ENCODE assay signal across 1 fruit fly cellular context in genomic region chr2L:8951184-8951934, dm6.
TF ChIP-seq lines count a peak whose summit lies in the region.

TSS of gene C1GalTA (minus strand) at chr2L:8951216.

TF ChIP-seq in whole organism, embryonic, 481 proteins besides CTCF, POLR2A, EP300 and RAD21 (continued from another document and continues in another):
- TF ChIP-seq grn (GFP tag; optimal IDR thresholded peaks at IDR 0.05; lab: Kevin White, UChicago) (peak; percentile 64), emc (GFP tag; optimal IDR thresholded peaks at IDR 0.05; lab: Kevin White, UChicago) (peak; percentile 39), Adf1 (GFP tag; IDR thresholded peaks at IDR 0.05; lab: Robert Waterston, UW) (peak; percentile 80), Dip3 (GFP tag; optimal IDR thresholded peaks at IDR 0.05; lab: Kevin White, UChicago) (peak; percentile 50), Sin3A (optimal IDR thresholded peaks at IDR 0.05; lab: Kevin White, UChicago) (no peak), pzg (GFP tag; optimal IDR thresholded peaks at IDR 0.05; lab: Kevin White, UChicago) (peak; percentile 6), dimm (GFP tag; IDR thresholded peaks at IDR 0.05; lab: Robert Waterston, UW) (peak; percentile 77), CG17359 (tag; optimal IDR thresholded peaks at IDR 0.05; lab: Kevin White, UChicago) (peak; percentile 97), Poxn (GFP tag; IDR thresholded peaks at IDR 0.05; lab: Robert Waterston, UW) (peak; percentile 79), CG14667 (GFP tag; IDR thresholded peaks at IDR 0.05; lab: Robert Waterston, UW) (peak; percentile 94; the same call in 1 of the 2 replicates), CG3065 (GFP tag; optimal IDR thresholded peaks at IDR 0.05; lab: Kevin White, UChicago) (peak; percentile 87), Six4 (GFP tag; optimal IDR thresholded peaks at IDR 0.05; lab: Kevin White, UChicago) (peak; percentile 96), Sry-δ (GFP tag; optimal IDR thresholded peaks at IDR 0.05; lab: Kevin White, UChicago) (no peak), NC2α (GFP tag; optimal IDR thresholded peaks at IDR 0.05; lab: Kevin White, UChicago) (no peak), BtbVII (GFP tag; optimal IDR thresholded peaks at IDR 0.05; lab: Kevin White, UChicago) (peak; percentile 98), fd3F (GFP tag; optimal IDR thresholded peaks at IDR 0.05; lab: Kevin White, UChicago) (peak; percentile 97), CG11093 (GFP tag; IDR thresholded peaks at IDR 0.05; lab: Robert Waterston, UW) (peak; percentile 90), Dad (GFP tag; optimal IDR thresholded peaks at IDR 0.05; lab: Kevin White, UChicago) (peak; percentile 76), Lhr (GFP tag; optimal IDR thresholded peaks at IDR 0.05; lab: Kevin White, UChicago) (peak; percentile 91), CG8388 (GFP tag; optimal IDR thresholded peaks at IDR 0.05; lab: Kevin White, UChicago) (peak; percentile 99), YL-1 (GFP tag; optimal IDR thresholded peaks at IDR 0.05; lab: Kevin White, UChicago) (peak; percentile 90), CG9797 (GFP tag; optimal IDR thresholded peaks at IDR 0.05; lab: Kevin White, UChicago) (peak; percentile 44), tin (GFP tag; optimal IDR thresholded peaks at IDR 0.05; lab: Kevin White, UChicago) (peak; percentile 92), CG8281 (tag; optimal IDR thresholded peaks at IDR 0.05; lab: Kevin White, UChicago) (peak; percentile 90), slp2 (GFP tag; optimal IDR thresholded peaks at IDR 0.05; lab: Kevin White, UChicago) (peak; percentile 37), CG13123 (GFP tag; optimal IDR thresholded peaks at IDR 0.05; lab: Kevin White, UChicago) (peak; percentile 93), ato (GFP tag; IDR thresholded peaks at IDR 0.05; lab: Robert Waterston, UW; ENCODE audit: partially characterized antibody) (no peak), ac (GFP tag; optimal IDR thresholded peaks at IDR 0.05; lab: Kevin White, UChicago) (peak; percentile 63), CG33557 (GFP tag; optimal IDR thresholded peaks at IDR 0.05; lab: Kevin White, UChicago) (peak; percentile 99), nom (GFP tag; optimal IDR thresholded peaks at IDR 0.05; lab: Kevin White, UChicago) (peak; percentile 97), CG7987 (GFP tag; optimal IDR thresholded peaks at IDR 0.05; lab: Kevin White, UChicago) (peak; percentile 83), CG10543 (GFP tag; optimal IDR thresholded peaks at IDR 0.05; lab: Kevin White, UChicago) (peak; percentile 95), Meics (GFP tag; optimal IDR thresholded peaks at IDR 0.05; lab: Kevin White, UChicago) (peak; percentile 99), CG7271 (tag; optimal IDR thresholded peaks at IDR 0.05; lab: Kevin White, UChicago) (peak; percentile 97), CG11456 (GFP tag; IDR thresholded peaks at IDR 0.05; lab: Robert Waterston, UW) (no peak; the same call in 2 of the 3 replicates), CG1602 (GFP tag; optimal IDR thresholded peaks at IDR 0.05; lab: Kevin White, UChicago) (peak; percentile 96), pb (GFP tag; optimal IDR thresholded peaks at IDR 0.05; lab: Kevin White, UChicago) (peak; percentile 11), Atf-2 (GFP tag; optimal IDR thresholded peaks at IDR 0.05; lab: Kevin White, UChicago) (peak; percentile 42), Doc3 (GFP tag; IDR thresholded peaks at IDR 0.05; lab: Robert Waterston, UW; ENCODE audit: partially characterized antibody) (no peak), sc (optimal IDR thresholded peaks at IDR 0.05; lab: Kevin White, UChicago) (no peak), sc (GFP tag; optimal IDR thresholded peaks at IDR 0.05; lab: Kevin White, UChicago) (peak; percentile 97), cg (GFP tag; optimal IDR thresholded peaks at IDR 0.05; lab: Kevin White, UChicago) (no peak), CG31224 (GFP tag; IDR thresholded peaks at IDR 0.05; lab: Robert Waterston, UW) (peak; percentile 92), az2 (GFP tag; optimal IDR thresholded peaks at IDR 0.05; lab: Kevin White, UChicago) (peak; percentile 94), CG15514 (GFP tag; optimal IDR thresholded peaks at IDR 0.05; lab: Kevin White, UChicago) (peak; percentile 91), CG15479 (GFP tag; optimal IDR thresholded peaks at IDR 0.05; lab: Kevin White, UChicago) (peak; percentile 35), CG3407 (GFP tag; optimal IDR thresholded peaks at IDR 0.05; lab: Kevin White, UChicago) (peak; percentile 96), HmgZ (tag; optimal IDR thresholded peaks at IDR 0.05; lab: Kevin White, UChicago) (peak; percentile 96), bcd (GFP tag; optimal IDR thresholded peaks at IDR 0.05; lab: Kevin White, UChicago) (peak; percentile 97), CG6254 (GFP tag; optimal IDR thresholded peaks at IDR 0.05; lab: Kevin White, UChicago) (peak; percentile 93), fd96Cb (tag; optimal IDR thresholded peaks at IDR 0.05; lab: Kevin White, UChicago) (peak; percentile 98), org-1 (GFP tag; optimal IDR thresholded peaks at IDR 0.05; lab: Kevin White, UChicago) (peak; percentile 95), CG3847 (GFP tag; IDR thresholded peaks at IDR 0.05; lab: Robert Waterston, UW) (peak; percentile 92), Hr78 (GFP tag; optimal IDR thresholded peaks at IDR 0.05; lab: Kevin White, UChicago) (peak in 1 of 2 experiments; percentile 94), slbo (GFP tag; IDR thresholded peaks at IDR 0.05; lab: Robert Waterston, UW) (peak; percentile 95), CG30403 (GFP tag; optimal IDR thresholded peaks at IDR 0.05; lab: Kevin White, UChicago) (peak; percentile 97), CG11085 (GFP tag; IDR thresholded peaks at IDR 0.05; lab: Robert Waterston, UW) (peak; percentile 93), CG9876 (GFP tag; optimal IDR thresholded peaks at IDR 0.05; lab: Kevin White, UChicago) (no peak), cad (GFP tag; optimal IDR thresholded peaks at IDR 0.05; lab: Kevin White, UChicago) (no peak), sd (tag; optimal IDR thresholded peaks at IDR 0.05; lab: Kevin White, UChicago) (peak; percentile 95), lbe (GFP tag; optimal IDR thresholded peaks at IDR 0.05; lab: Kevin White, UChicago) (peak; percentile 90), sqz (GFP tag; optimal IDR thresholded peaks at IDR 0.05; lab: Kevin White, UChicago) (peak; percentile 98), CG4707 (GFP tag; optimal IDR thresholded peaks at IDR 0.05; lab: Kevin White, UChicago) (peak; percentile 75), nerfin-2 (GFP tag; IDR thresholded peaks at IDR 0.05; lab: Robert Waterston, UW; ENCODE audit: partially characterized antibody) (no peak), ci (GFP tag; IDR thresholded peaks at IDR 0.05; lab: Robert Waterston, UW) (peak; percentile 86), CG14441 (GFP tag; IDR thresholded peaks at IDR 0.05; lab: Robert Waterston, UW) (peak; percentile 88), Gsc (GFP tag; IDR thresholded peaks at IDR 0.05; lab: Robert Waterston, UW) (no peak), kay (GFP tag; optimal IDR thresholded peaks at IDR 0.05; lab: Kevin White, UChicago) (peak; percentile 91), Xbp1 (GFP tag; optimal IDR thresholded peaks at IDR 0.05; lab: Kevin White, UChicago) (peak; percentile 89), pnt (GFP tag; optimal IDR thresholded peaks at IDR 0.05; lab: Kevin White, UChicago) (peak; percentile 53), Camta (GFP tag; optimal IDR thresholded peaks at IDR 0.05; lab: Kevin White, UChicago) (peak; percentile 40), Kr (GFP tag; optimal IDR thresholded peaks at IDR 0.05; lab: Kevin White, UChicago) (peak; percentile 40), amos (GFP tag; IDR thresholded peaks at IDR 0.05; lab: Robert Waterston, UW; ENCODE audit: partially characterized antibody) (no peak), Sox102F (GFP tag; optimal IDR thresholded peaks at IDR 0.05; lab: Kevin White, UChicago) (peak; percentile 98), GATAe (GFP tag; conservative IDR thresholded peaks at IDR 0.05; lab: Robert Waterston, UW) (peak; percentile 91), unc-4 (GFP tag; IDR thresholded peaks at IDR 0.05; lab: Robert Waterston, UW; ENCODE audit: partially characterized antibody) (no peak), CG4820 (GFP tag; optimal IDR thresholded peaks at IDR 0.05; lab: Kevin White, UChicago) (peak; percentile 93), CG9215 (GFP tag; IDR thresholded peaks at IDR 0.05; lab: Robert Waterston, UW) (peak; percentile 95), gsb-n (tag; optimal IDR thresholded peaks at IDR 0.05; lab: Kevin White, UChicago) (peak; percentile 99), CG17612 (GFP tag; IDR thresholded peaks at IDR 0.05; lab: Robert Waterston, UW) (peak; percentile 87), chinmo (GFP tag; IDR thresholded peaks at IDR 0.05; lab: Robert Waterston, UW; ENCODE audit: partially characterized antibody) (no peak), hkb (optimal IDR thresholded peaks at IDR 0.05; lab: Kevin White, UChicago) (no peak), hkb (GFP tag; IDR thresholded peaks at IDR 0.05; lab: Robert Waterston, UW) (peak; percentile 96), ftz-f1 (GFP tag; optimal IDR thresholded peaks at IDR 0.05; lab: Kevin White, UChicago) (no peak), TFAM (GFP tag; optimal IDR thresholded peaks at IDR 0.05; lab: Kevin White, UChicago) (peak; percentile 82), CG10147 (GFP tag; optimal IDR thresholded peaks at IDR 0.05; lab: Kevin White, UChicago) (peak; percentile 99), CG17829 (tag; optimal IDR thresholded peaks at IDR 0.05; lab: Kevin White, UChicago) (peak; percentile 100), CG13296 (GFP tag; optimal IDR thresholded peaks at IDR 0.05; lab: Kevin White, UChicago) (peak; percentile 99), zfh2 (GFP tag; optimal IDR thresholded peaks at IDR 0.05; lab: Kevin White, UChicago) (peak; percentile 73), onecut (GFP tag; IDR thresholded peaks at IDR 0.05; lab: Robert Waterston, UW) (peak; percentile 89), dmrt11E (tag; optimal IDR thresholded peaks at IDR 0.05; lab: Kevin White, UChicago) (peak; percentile 98), CG6175 (GFP tag; IDR thresholded peaks at IDR 0.05; lab: Robert Waterston, UW) (peak; percentile 80), Neu2 (GFP tag; optimal IDR thresholded peaks at IDR 0.05; lab: Kevin White, UChicago; ENCODE audit: borderline replicate concordance) (no peak), mam (GFP tag; optimal IDR thresholded peaks at IDR 0.05; lab: Kevin White, UChicago) (peak; percentile 56), corto (GFP tag; optimal IDR thresholded peaks at IDR 0.05; lab: Kevin White, UChicago) (peak; percentile 59), disco-r (GFP tag; optimal IDR thresholded peaks at IDR 0.05; lab: Kevin White, UChicago) (peak; percentile 58), Ssrp (tag; optimal IDR thresholded peaks at IDR 0.05; lab: Kevin White, UChicago) (peak; percentile 98), ATbp (GFP tag; optimal IDR thresholded peaks at IDR 0.05; lab: Kevin White, UChicago) (peak; percentile 96), Med (GFP tag; lab: Kevin White, UChicago) (peak; percentile 89), pfk (GFP tag; optimal IDR thresholded peaks at IDR 0.05; lab: Kevin White, UChicago) (no peak), CG17802 (tag; optimal IDR thresholded peaks at IDR 0.05; lab: Kevin White, UChicago) (peak; percentile 77), tll (GFP tag; optimal IDR thresholded peaks at IDR 0.05; lab: Kevin White, UChicago) (peak in 1 of 2 experiments; percentile 51), chn (GFP tag; optimal IDR thresholded peaks at IDR 0.05; lab: Kevin White, UChicago) (peak; percentile 49), ara (GFP tag; IDR thresholded peaks at IDR 0.05; lab: Robert Waterston, UW) (peak; percentile 92), CG13775 (GFP tag; optimal IDR thresholded peaks at IDR 0.05; lab: Kevin White, UChicago) (peak; percentile 97), CG8924 (tag; optimal IDR thresholded peaks at IDR 0.05; lab: Kevin White, UChicago) (peak; percentile 100), CG9609 (GFP tag; optimal IDR thresholded peaks at IDR 0.05; lab: Kevin White, UChicago) (peak; percentile 52), Hr39 (optimal IDR thresholded peaks at IDR 0.05; lab: Kevin White, UChicago) (no peak), CG10431 (GFP tag; optimal IDR thresholded peaks at IDR 0.05; lab: Kevin White, UChicago) (peak; percentile 94), CG34422 (GFP tag; IDR thresholded peaks at IDR 0.05; lab: Robert Waterston, UW) (peak; percentile 96), CG3163 (GFP tag; optimal IDR thresholded peaks at IDR 0.05; lab: Kevin White, UChicago) (peak; percentile 23), Rx (GFP tag; IDR thresholded peaks at IDR 0.05; lab: Robert Waterston, UW) (peak; percentile 78), Ptx1 (GFP tag; IDR thresholded peaks at IDR 0.05; lab: Robert Waterston, UW) (peak; percentile 98), nau (GFP tag; optimal IDR thresholded peaks at IDR 0.05; lab: Kevin White, UChicago) (peak; percentile 93), CG33213 (GFP tag; optimal IDR thresholded peaks at IDR 0.05; lab: Kevin White, UChicago) (peak; percentile 50), CG31441 (GFP tag; IDR thresholded peaks at IDR 0.05; lab: Robert Waterston, UW) (peak; percentile 100), peb (GFP tag; IDR thresholded peaks at IDR 0.05; lab: Robert Waterston, UW) (peak; percentile 90), stc (GFP tag; IDR thresholded peaks at IDR 0.05; lab: Robert Waterston, UW) (peak; percentile 96), odd (GFP tag; optimal IDR thresholded peaks at IDR 0.05; lab: Kevin White, UChicago) (peak; percentile 97), HLH4C (GFP tag; IDR thresholded peaks at IDR 0.05; lab: Robert Waterston, UW; ENCODE audit: partially characterized antibody) (no peak), Xrp1 (GFP tag; IDR thresholded peaks at IDR 0.05; lab: Robert Waterston, UW) (peak; percentile 99), CG8290 (GFP tag; optimal IDR thresholded peaks at IDR 0.05; lab: Kevin White, UChicago) (peak; percentile 95), CG8290 (tag; optimal IDR thresholded peaks at IDR 0.05; lab: Kevin White, UChicago) (peak in 1 of 2 experiments; percentile 19), bab2 (GFP tag; optimal IDR thresholded peaks at IDR 0.05; lab: Kevin White, UChicago) (peak; percentile 64), Hey (tag; optimal IDR thresholded peaks at IDR 0.05; lab: Kevin White, UChicago) (peak; percentile 77), CG14014 (GFP tag; IDR thresholded peaks at IDR 0.05; lab: Robert Waterston, UW) (peak; percentile 95), zen (tag; optimal IDR thresholded peaks at IDR 0.05; lab: Kevin White, UChicago) (peak; percentile 96), Hmr (GFP tag; optimal IDR thresholded peaks at IDR 0.05; lab: Kevin White, UChicago) (peak; percentile 99), Atf6 (GFP tag; IDR thresholded peaks at IDR 0.05; lab: Robert Waterston, UW) (peak; percentile 96), nerfin-1 (tag; optimal IDR thresholded peaks at IDR 0.05; lab: Kevin White, UChicago) (peak; percentile 98), tup (GFP tag; optimal IDR thresholded peaks at IDR 0.05; lab: Kevin White, UChicago) (peak; percentile 28)
